Fruit fly (Drosophila melanogaster): Measurements from ENCODE around the gene mRpS11.

- TF ChIP-seq EcR (GFP tag; optimal IDR thresholded peaks at IDR 0.05) (no peak), psq (optimal IDR thresholded peaks at IDR 0.05) (no peak)
Measured at dm6 chr3R:17121277-17121676, 48.7 kb downstream of the mRpS11 start, which contains the start of gene CG42779.
